Worm (Caenorhabditis elegans) whole organism, mixed stage, embryonic: ENCODE data around the gene str-66.

Experiments
- snpc-4 ChIP-seq: fragments of 150-350 bp; optimal IDR thresholded peaks from 2 replicates; lab custom pipeline; 2014; ENCODE audit warnings: missing biosample characterization, missing genetic modification characterization
- unc-62 ChIP-seq: fragments of 150-350 bp; optimal IDR thresholded peaks from 2 replicates; lab custom pipeline; 2014; ENCODE audit warnings: missing biosample characterization, missing genetic modification reagents, missing genetic modification characterization
- ztf-11 ChIP-seq: fragments of 150-350 bp; optimal IDR thresholded peaks from 2 replicates; lab custom pipeline; 2014; ENCODE audit warnings: missing biosample characterization, missing genetic modification characterization

- TF ChIP-seq snpc-4 (tag; lab: Kevin White, UChicago), result no peak
- TF ChIP-seq unc-62, result no peak
- no peak for TF ChIP-seq ztf-11
Measured at ce11 chrV:3132116-3132515, 28.1 kb upstream of the str-66 start.
